Worm (Caenorhabditis elegans) whole organism, young adult: ENCODE measurements around the gene srb-11.

Source experiments
- B0035.1 ChIP-seq: sonication (generic microtip); optimal IDR thresholded peaks from 2 replicates; lab custom pipeline; 2016; ENCODE audit warnings: missing genetic modification characterization, mild to moderate bottlenecking, missing compliant biosample characterization, missing genotype, missing genetic modification reagents
- B0261.1 ChIP-seq: sonication (generic microtip); optimal IDR thresholded peaks from 2 replicates; lab custom pipeline; 2016; ENCODE audit warnings: mild to moderate bottlenecking, missing genetic modification characterization, moderate library complexity, missing compliant biosample characterization
- C17E4.6 ChIP-seq: fragments of 200-800 bp; sonication (Bioruptor generic); IDR thresholded peaks from 2 replicates; pipeline ENCODE4 v1.3.6; 2022; ENCODE audit warnings: missing genetic modification reagents, missing genetic modification characterization, missing compliant biosample characterization
- F10E7.11 ChIP-seq: sonication (generic microtip); optimal IDR thresholded peaks from 2 replicates; lab custom pipeline; 2017; ENCODE audit warnings: mild to moderate bottlenecking, missing genetic modification characterization, moderate library complexity, missing compliant biosample characterization
- F22D6.2 ChIP-seq: sonication (generic microtip); optimal IDR thresholded peaks from 2 replicates; lab custom pipeline; 2016; ENCODE audit warnings: mild to moderate bottlenecking, missing genetic modification characterization, missing compliant biosample characterization
- F23B12.7 ChIP-seq: sonication (generic microtip); optimal IDR thresholded peaks from 2 replicates; lab custom pipeline; 2017; ENCODE audit warnings: missing genetic modification characterization, mild to moderate bottlenecking, missing compliant biosample characterization, antibody characterized with exemption, moderate library complexity; ENCODE audit not compliant: insufficient read depth
- F33H1.4 ChIP-seq: fragments of 200-800 bp; sonication (Bioruptor generic); IDR thresholded peaks from 2 replicates; pipeline ENCODE4 v1.3.6; 2022; ENCODE audit warnings: missing genetic modification reagents, missing genetic modification characterization, missing compliant biosample characterization
- F52B5.7 ChIP-seq: sonication (generic microtip); optimal IDR thresholded peaks from 2 replicates; lab custom pipeline; 2016; ENCODE audit warnings: mild to moderate bottlenecking, missing genetic modification characterization, missing compliant biosample characterization
- K12H6.12 ChIP-seq: fragments of 200-800 bp; sonication (Bioruptor generic); optimal IDR thresholded peaks from 2 replicates; lab custom pipeline; 2018; ENCODE audit warnings: mild to moderate bottlenecking, missing genetic modification characterization, missing compliant biosample characterization
- Y56A3A.18 ChIP-seq: fragments of 200-800 bp; sonication (Bioruptor generic); IDR thresholded peaks from 2 replicates; pipeline ENCODE4 v1.3.6; 2022; ENCODE audit warnings: missing genetic modification reagents, missing genetic modification characterization, missing compliant biosample characterization
- Y79H2A.3 ChIP-seq: fragments of 200-800 bp; sonication (Bioruptor generic); conservative IDR thresholded peaks from 2 replicates; pipeline ENCODE4 v1.3.6; 2022; ENCODE audit warnings: missing genetic modification reagents, missing genetic modification characterization, missing compliant biosample characterization
- Y95B8A.8 ChIP-seq: fragments of 200-800 bp; sonication (Bioruptor generic); IDR thresholded peaks from 2 replicates; pipeline ENCODE4 v1.3.6; 2022; ENCODE audit warnings: missing genetic modification reagents, missing genetic modification characterization, missing compliant biosample characterization
- aptf-2 ChIP-seq: fragments of 200-800 bp; sonication (Bioruptor generic); conservative IDR thresholded peaks from 2 replicates; pipeline ENCODE4 v1.3.6; 2022; ENCODE audit warnings: missing genetic modification reagents, missing genetic modification characterization, missing compliant biosample characterization
- aptf-3 ChIP-seq: fragments of 200-800 bp; sonication (Bioruptor generic); IDR thresholded peaks from 2 replicates; pipeline ENCODE4 v1.3.6; 2022; ENCODE audit warnings: missing genetic modification characterization, missing compliant biosample characterization
- bed-1 ChIP-seq: fragments of 200-800 bp; sonication (Bioruptor generic); IDR thresholded peaks from 2 replicates; pipeline ENCODE4 v1.3.6; 2022; ENCODE audit warnings: missing genetic modification reagents, missing genetic modification characterization, missing compliant biosample characterization
- bed-2 ChIP-seq: fragments of 200-800 bp; sonication (Bioruptor generic); IDR thresholded peaks from 2 replicates; pipeline ENCODE4 v1.3.6; 2022; ENCODE audit warnings: missing genetic modification reagents, missing genetic modification characterization, missing compliant biosample characterization
- ccch-3 ChIP-seq: fragments of 200-800 bp; sonication (Bioruptor generic); optimal IDR thresholded peaks from 2 replicates; lab custom pipeline; 2018; ENCODE audit warnings: mild to moderate bottlenecking, missing genetic modification characterization, missing compliant biosample characterization
- cebp-1 ChIP-seq, 2 experiments: fragments of 200-800 bp in 1 of 2; sonication (Bioruptor generic) in 1 of 2; sonication (generic microtip) in 1 of 2; IDR thresholded peaks in 1 of 2; optimal IDR thresholded peaks in 1 of 2; 2 replicates each; pipeline versions ENCODE4 v1.3.6 to Lab custom; 2017 to 2022; ENCODE audit warnings: missing compliant biosample characterization in 2 of 2, missing genetic modification characterization in 2 of 2, mild to moderate bottlenecking in 1 of 2, missing genetic modification reagents in 1 of 2, moderate library complexity in 1 of 2
- cebp-2 ChIP-seq: fragments of 200-800 bp; sonication (Bioruptor generic); IDR thresholded peaks from 2 replicates; pipeline ENCODE4 v1.3.6; 2022; ENCODE audit warnings: missing genetic modification characterization, missing compliant biosample characterization
- ceh-27 ChIP-seq: fragments of 200-800 bp; sonication (Bioruptor generic); optimal IDR thresholded peaks from 2 replicates; lab custom pipeline; 2018; ENCODE audit warnings: mild to moderate bottlenecking, missing genetic modification characterization, moderate library complexity, missing compliant biosample characterization
- ceh-79 ChIP-seq: sonication (generic microtip); optimal IDR thresholded peaks from 2 replicates; lab custom pipeline; 2017; ENCODE audit warnings: mild to moderate bottlenecking, missing genetic modification characterization, missing compliant biosample characterization
- die-1 ChIP-seq: sonication (generic microtip); optimal IDR thresholded peaks from 2 replicates; lab custom pipeline; 2016; ENCODE audit warnings: missing genotype, mild to moderate bottlenecking, missing genetic modification characterization, missing compliant biosample characterization
- fkh-3 ChIP-seq: sonication (generic microtip); optimal IDR thresholded peaks from 2 replicates; lab custom pipeline; 2016; ENCODE audit warnings: mild to moderate bottlenecking, missing genetic modification characterization, missing compliant biosample characterization
- gei-17 ChIP-seq: fragments of 200-800 bp; sonication (Bioruptor generic); optimal IDR thresholded peaks from 2 replicates; lab custom pipeline; 2018; ENCODE audit warnings: mild to moderate bottlenecking, missing genetic modification characterization, missing compliant biosample characterization
- him-1 ChIP-seq: sonication (generic microtip); optimal IDR thresholded peaks from 2 replicates; lab custom pipeline; 2016; ENCODE audit warnings: missing genotype, missing genetic modification reagents, missing genetic modification characterization, missing compliant biosample characterization
- hsf-1 ChIP-seq: fragments of 200-800 bp; sonication (Bioruptor generic); IDR thresholded peaks from 2 replicates; pipeline ENCODE4 v1.3.6; 2022; ENCODE audit warnings: missing genetic modification reagents, missing genetic modification characterization, missing compliant biosample characterization
- lag-1 ChIP-seq: fragments of 200-800 bp; sonication (Bioruptor generic); IDR thresholded peaks from 2 replicates; pipeline ENCODE4 v1.3.6; 2022; ENCODE audit warnings: missing genetic modification reagents, missing genetic modification characterization, missing compliant biosample characterization
- let-526 ChIP-seq: fragments of 200-800 bp; sonication (Bioruptor generic); IDR thresholded peaks from 2 replicates; pipeline ENCODE4 v1.3.6; 2022; ENCODE audit warnings: missing genetic modification reagents, missing genetic modification characterization, missing compliant biosample characterization
- lin-40 ChIP-seq: sonication (generic microtip); optimal IDR thresholded peaks from 2 replicates; lab custom pipeline; 2016; ENCODE audit warnings: missing genetic modification characterization, mild to moderate bottlenecking, missing compliant biosample characterization, missing genotype, missing genetic modification reagents
- lin-54 ChIP-seq: fragments of 200-800 bp; sonication (Bioruptor generic); optimal IDR thresholded peaks from 2 replicates; lab custom pipeline; 2018; ENCODE audit warnings: mild to moderate bottlenecking, missing genetic modification characterization, missing compliant biosample characterization
- lsl-1 ChIP-seq: fragments of 200-800 bp; sonication (Bioruptor generic); optimal IDR thresholded peaks from 2 replicates; lab custom pipeline; 2018; ENCODE audit warnings: mild to moderate bottlenecking, missing genetic modification characterization, moderate library complexity, missing compliant biosample characterization
- nfya-2 ChIP-seq: fragments of 200-800 bp; sonication (Bioruptor generic); IDR thresholded peaks from 2 replicates; pipeline ENCODE4 v1.3.6; 2022; ENCODE audit warnings: missing genetic modification reagents, missing genetic modification characterization, missing compliant biosample characterization
- nfyb-1 ChIP-seq: fragments of 200-800 bp; sonication (Bioruptor generic); IDR thresholded peaks from 2 replicates; pipeline ENCODE4 v1.3.6; 2022; ENCODE audit warnings: missing genetic modification reagents, missing genetic modification characterization, missing compliant biosample characterization
- nhr-179 ChIP-seq: sonication (generic microtip); optimal IDR thresholded peaks from 2 replicates; lab custom pipeline; 2016; ENCODE audit warnings: mild to moderate bottlenecking, missing genetic modification characterization, missing compliant biosample characterization
- nhr-27 ChIP-seq: fragments of 200-800 bp; sonication (Bioruptor generic); optimal IDR thresholded peaks from 2 replicates; lab custom pipeline; 2018; ENCODE audit warnings: mild to moderate bottlenecking, missing genetic modification characterization, moderate library complexity, missing compliant biosample characterization
- repo-1 ChIP-seq: sonication (generic microtip); optimal IDR thresholded peaks from 2 replicates; lab custom pipeline; 2017; ENCODE audit warnings: mild to moderate bottlenecking, missing genetic modification characterization, missing compliant biosample characterization
- rpc-1 ChIP-seq, 2 experiments: fragments of 150-350 bp in 1 of 2; sonication (generic microtip) in 1 of 2; optimal IDR thresholded peaks; 2 replicates each; lab custom pipeline; 2014 to 2018; ENCODE audit warnings: missing biosample characterization in 1 of 2, missing genetic modification characterization in 1 of 2, missing genetic modification reagents in 1 of 2, missing genotype in 1 of 2
- sea-2 ChIP-seq: fragments of 200-800 bp; sonication (Bioruptor generic); IDR thresholded peaks from 2 replicates; pipeline ENCODE4 v1.3.6; 2022; ENCODE audit warnings: missing genetic modification characterization, missing compliant biosample characterization
- snpc-1.1 ChIP-seq: sonication (generic microtip); optimal IDR thresholded peaks from 2 replicates; lab custom pipeline; 2017; ENCODE audit warnings: missing genetic modification characterization, mild to moderate bottlenecking, missing compliant biosample characterization, antibody characterized with exemption, moderate library complexity, missing genotype, missing genetic modification reagents; ENCODE audit not compliant: insufficient read depth
- snpc-1.3 ChIP-seq: sonication (generic microtip); optimal IDR thresholded peaks from 2 replicates; lab custom pipeline; 2017; ENCODE audit warnings: missing genetic modification characterization, mild to moderate bottlenecking, missing compliant biosample characterization, antibody characterized with exemption, moderate library complexity, missing genotype, missing genetic modification reagents; ENCODE audit not compliant: insufficient read depth
- snpc-3.4 ChIP-seq: sonication (generic microtip); optimal IDR thresholded peaks from 2 replicates; lab custom pipeline; 2017; ENCODE audit warnings: missing genetic modification characterization, mild to moderate bottlenecking, missing compliant biosample characterization, antibody characterized with exemption, moderate library complexity, missing genotype, missing genetic modification reagents
- snpc-4 ChIP-seq, 5 experiments: fragments of 150-350 bp in 1 of 5; sonication (generic microtip) in 4 of 5; optimal IDR thresholded peaks; 2 replicates each; lab custom pipeline; 2014 to 2018; ENCODE audit warnings: missing genetic modification characterization in 5 of 5, missing biosample characterization in 3 of 5, antibody characterized with exemption in 2 of 5, mild to moderate bottlenecking in 2 of 5, missing compliant biosample characterization in 2 of 5, missing genotype in 2 of 5, moderate library complexity in 2 of 5, missing genetic modification reagents in 1 of 5
- unc-62 ChIP-seq: fragments of 150-350 bp; optimal IDR thresholded peaks from 2 replicates; lab custom pipeline; 2014; ENCODE audit warnings: missing biosample characterization, missing genetic modification reagents, missing genetic modification characterization
- zim-3 ChIP-seq: sonication (generic microtip); optimal IDR thresholded peaks from 2 replicates; lab custom pipeline; 2017; ENCODE audit warnings: mild to moderate bottlenecking, missing genetic modification characterization, moderate library complexity, missing compliant biosample characterization
- ztf-3 ChIP-seq: fragments of 200-800 bp; sonication (Bioruptor generic); optimal IDR thresholded peaks from 2 replicates; lab custom pipeline; 2018; ENCODE audit warnings: mild to moderate bottlenecking, missing genetic modification characterization, missing compliant biosample characterization
- ztf-6 ChIP-seq: fragments of 200-800 bp; sonication (Bioruptor generic); IDR thresholded peaks from 2 replicates; pipeline ENCODE4 v1.3.6; 2022; ENCODE audit warnings: missing genetic modification reagents, missing genetic modification characterization, missing compliant biosample characterization

The srb-11 gene

DNA sequence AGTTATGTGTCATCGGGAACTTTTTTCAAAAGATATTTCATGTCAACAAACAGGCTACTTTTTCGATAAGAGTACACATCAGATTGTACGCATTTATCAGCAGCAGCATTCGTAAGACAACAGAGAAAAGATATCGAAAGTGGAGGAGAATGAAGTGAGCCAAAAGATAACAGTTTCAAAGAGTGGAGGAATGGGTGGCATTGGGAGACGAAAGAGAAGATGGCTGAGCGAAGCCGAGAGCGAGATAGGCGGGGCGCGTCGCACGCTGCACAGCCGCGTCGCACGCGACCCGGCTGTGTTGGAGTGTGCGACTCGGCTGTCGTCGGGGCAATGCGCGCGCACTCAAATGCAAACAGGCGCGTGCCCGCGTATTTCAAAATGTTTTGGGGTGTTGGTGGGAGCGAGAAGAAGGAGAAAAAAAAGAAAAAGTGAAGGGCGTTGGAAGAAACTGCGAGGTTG is 28.6 kb downstream of the srb-11 start (continued):
- TF ChIP-seq let-526 (GFP tag; lab: Robert Waterston, UW) (peak; percentile 84), ceh-27 (GFP tag; lab: Kevin White, UChicago) (peak; percentile 90), aptf-3 (GFP tag; lab: Robert Waterston, UW) (peak; percentile 70; the same call in 1 of the 2 replicates), snpc-1.1 (tag; lab: Kevin White, UChicago) (no peak), hsf-1 (peak; percentile 80), unc-62 (no peak), sea-2 (no peak), aptf-2 (GFP tag; lab: Robert Waterston, UW) (no peak), fkh-3 (tag; lab: Kevin White, UChicago) (peak; percentile 30), lin-54 (GFP tag; lab: Kevin White, UChicago) (peak; percentile 92), B0261.1 (tag; lab: Kevin White, UChicago) (peak; percentile 14), snpc-4 (GFP tag; optimal IDR thresholded peaks at IDR 0.05; lab: Kevin White, UChicago) (no peak), snpc-4 (tag; optimal IDR thresholded peaks at IDR 0.05; lab: Kevin White, UChicago) (peak in 3 of 4 experiments; percentile 66 to 69 (median 67)), ztf-3 (peak; percentile 40), cebp-2 (GFP tag; lab: Robert Waterston, UW) (0 out of 2 replicates have a peak, but pooled peaks have one; percentile 78), F52B5.7 (tag; lab: Kevin White, UChicago) (peak; percentile 79), B0035.1 (tag; lab: Kevin White, UChicago) (peak; percentile 53), ceh-79 (tag; lab: Kevin White, UChicago) (peak; percentile 45), ccch-3 (GFP tag; lab: Kevin White, UChicago) (no peak), nfya-2 (GFP tag; lab: Robert Waterston, UW) (no peak), gei-17 (GFP tag; lab: Kevin White, UChicago) (no peak), snpc-3.4 (no peak), C17E4.6 (GFP tag; lab: Robert Waterston, UW) (peak; percentile 88), nhr-179 (tag; lab: Kevin White, UChicago) (no peak), Y79H2A.3 (peak; percentile 84; the same call in 1 of the 2 replicates), nfyb-1 (GFP tag; lab: Robert Waterston, UW) (peak; percentile 95), lag-1 (GFP tag; lab: Robert Waterston, UW) (no peak), lsl-1 (peak; percentile 66), rpc-1 (optimal IDR thresholded peaks at IDR 0.05; lab: Kevin White, UChicago) (no peak), rpc-1 (tag; optimal IDR thresholded peaks at IDR 0.05; lab: Kevin White, UChicago) (no peak), zim-3 (tag; lab: Kevin White, UChicago) (peak; percentile 72), snpc-1.3 (tag; lab: Kevin White, UChicago) (no peak), F22D6.2 (tag; lab: Kevin White, UChicago) (peak; percentile 49), F23B12.7 (tag; lab: Kevin White, UChicago) (no peak), Y56A3A.18 (GFP tag; lab: Robert Waterston, UW) (no peak), bed-1 (GFP tag; lab: Robert Waterston, UW) (no peak), die-1 (peak; percentile 47), K12H6.12 (tag; lab: Kevin White, UChicago) (peak; percentile 86), F33H1.4 (GFP tag; lab: Robert Waterston, UW) (peak; percentile 77), ztf-6 (GFP tag; lab: Robert Waterston, UW) (no peak), cebp-1 (GFP tag; IDR thresholded peaks at IDR 0.05; lab: Robert Waterston, UW) (peak; percentile 94), cebp-1 (tag; optimal IDR thresholded peaks at IDR 0.05; lab: Kevin White, UChicago) (peak; percentile 97), repo-1 (tag; lab: Kevin White, UChicago) (peak; percentile 88), lin-40 (tag; lab: Kevin White, UChicago) (no peak), Y95B8A.8 (peak; percentile 94), nhr-27 (tag; lab: Kevin White, UChicago) (no peak), F10E7.11 (tag; lab: Kevin White, UChicago) (no peak), him-1 (tag; lab: Kevin White, UChicago) (no peak), bed-2 (GFP tag; lab: Robert Waterston, UW) (no peak)
